Worm (Caenorhabditis elegans): ENCODE measurements around the gene R160.2.

The R160.2 gene

ce11 chrX:4402854-4403253 lies 26.2 kb upstream of the R160.2 start, which contains the start of gene D1079.1:
Gene D1079.1 (plus strand): TSS chrX:4403154.
- no peak for TF ChIP-seq egrh-3 (GFP tag; IDR thresholded peaks at IDR 0.05)
- no peak for TF ChIP-seq K12H6.12 (tag; optimal IDR thresholded peaks at IDR 0.05)
- no peak for TF ChIP-seq zim-3 (tag; optimal IDR thresholded peaks at IDR 0.05)
- no peak for TF ChIP-seq lsl-1 (GFP tag; optimal IDR thresholded peaks at IDR 0.05)
- TF ChIP-seq hmg-20 (GFP tag; IDR thresholded peaks at IDR 0.05) = no peak
- TF ChIP-seq athp-1 (tag; optimal IDR thresholded peaks at IDR 0.05) = no peak
- no peak for TF ChIP-seq tlf-1 (GFP tag; optimal IDR thresholded peaks at IDR 0.05)
- no peak for TF ChIP-seq ztf-22 (GFP tag; optimal IDR thresholded peaks at IDR 0.05)
- TF ChIP-seq repo-1 (tag; optimal IDR thresholded peaks at IDR 0.05) = no peak
- TF ChIP-seq F37B4.10 (GFP tag; IDR thresholded peaks at IDR 0.05) = no peak
- no peak for TF ChIP-seq lir-1 (GFP tag; conservative IDR thresholded peaks at IDR 0.05)
- TF ChIP-seq chd-7 (tag; optimal IDR thresholded peaks at IDR 0.05) = no peak

- TF ChIP-seq F33H1.4 (GFP tag; IDR thresholded peaks at IDR 0.05) = no peak
- no peak for TF ChIP-seq F10E7.11 (tag; optimal IDR thresholded peaks at IDR 0.05)
- no peak for TF ChIP-seq sptf-2 (GFP tag; optimal IDR thresholded peaks at IDR 0.05)
- TF ChIP-seq efl-1 (GFP tag; optimal IDR thresholded peaks at IDR 0.05) = no peak
- no peak for TF ChIP-seq madf-10 (tag; optimal IDR thresholded peaks at IDR 0.05)
- TF ChIP-seq ceh-91 (GFP tag; IDR thresholded peaks at IDR 0.05) = no peak
- TF ChIP-seq F23B12.7 (tag; optimal IDR thresholded peaks at IDR 0.05; ENCODE audit: insufficient read depth) = no peak
- no peak for TF ChIP-seq snpc-4 (GFP tag; optimal IDR thresholded peaks at IDR 0.05)
- TF ChIP-seq snpc-4 (tag; optimal IDR thresholded peaks at IDR 0.05) = no peak
- no peak for TF ChIP-seq mes-4 (tag; optimal IDR thresholded peaks at IDR 0.05)
- no peak for TF ChIP-seq ets-4 (GFP tag; optimal IDR thresholded peaks at IDR 0.05)
- no peak for TF ChIP-seq ama-1 (optimal IDR thresholded peaks at IDR 0.05)
- TF ChIP-seq ama-1 (GFP tag; optimal IDR thresholded peaks at IDR 0.05) = no peak
- TF ChIP-seq akir-1 (GFP tag; optimal IDR thresholded peaks at IDR 0.05) = no peak
- TF ChIP-seq B0261.1 (tag; optimal IDR thresholded peaks at IDR 0.05) = no peak
- no peak for TF ChIP-seq nhr-179 (tag; optimal IDR thresholded peaks at IDR 0.05)
Observed at ce11 chrX:4400296-4400695, 23.6 kb upstream of the R160.2 start.

- TF ChIP-seq ceh-27 (GFP tag; optimal IDR thresholded peaks at IDR 0.05) = peak; percentile 87
- TF ChIP-seq B0035.1 (tag; optimal IDR thresholded peaks at IDR 0.05) = no peak
- no peak for TF ChIP-seq Y79H2A.3 (GFP tag; conservative IDR thresholded peaks at IDR 0.05)
- TF ChIP-seq B0336.3 (GFP tag; IDR thresholded peaks at IDR 0.05) = no peak
- TF ChIP-seq aptf-2 (GFP tag; conservative IDR thresholded peaks at IDR 0.05) = no peak
Observed at ce11 chrX:4397460-4397859, 20.8 kb upstream of the R160.2 start.

ce11 chrX:4395073-4395850 lies 18.6 kb upstream of the R160.2 start:
- TF ChIP-seq Y56A3A.18 (GFP tag; IDR thresholded peaks at IDR 0.05) (peak; percentile 84), ama-1 (optimal IDR thresholded peaks at IDR 0.05) (no peak), ama-1 (GFP tag; optimal IDR thresholded peaks at IDR 0.05) (no peak), madf-10 (tag; optimal IDR thresholded peaks at IDR 0.05) (peak; percentile 65), ztf-22 (GFP tag; optimal IDR thresholded peaks at IDR 0.05) (no peak), B0261.1 (tag; optimal IDR thresholded peaks at IDR 0.05) (peak; percentile 22), gei-17 (GFP tag; optimal IDR thresholded peaks at IDR 0.05) (peak; percentile 92), F23B12.7 (tag; optimal IDR thresholded peaks at IDR 0.05; ENCODE audit: insufficient read depth) (peak; percentile 76), rcor-1 (GFP tag; IDR thresholded peaks at IDR 0.05) (peak; percentile 56), lin-54 (GFP tag; optimal IDR thresholded peaks at IDR 0.05) (peak; percentile 54), lin-35 (GFP tag; optimal IDR thresholded peaks at IDR 0.05) (peak in 1 of 3 experiments; percentile 73), tbp1 (GFP tag; optimal IDR thresholded peaks at IDR 0.05) (peak; percentile 62), ztf-26 (tag; optimal IDR thresholded peaks at IDR 0.05) (peak; percentile 84), hmg-20 (GFP tag; IDR thresholded peaks at IDR 0.05) (no peak), nfyb-1 (GFP tag; IDR thresholded peaks at IDR 0.05) (0 out of 2 replicates have a peak, but pooled peaks have one; percentile 42), pbrm-1 (GFP tag; IDR thresholded peaks at IDR 0.05) (peak; percentile 50; the same call in 1 of the 2 replicates), die-1 (tag; optimal IDR thresholded peaks at IDR 0.05) (no peak), mcd-1 (GFP tag; IDR thresholded peaks at IDR 0.05) (peak; percentile 55)

All from whole organism, young adult.